Worm (Caenorhabditis elegans) whole organism, L3 larva: ENCODE measurements around the gene Y9C12A.1.

Experiments
- ZK546.5 ChIP-seq: sonication (generic microtip); optimal IDR thresholded peaks from 2 replicates; lab custom pipeline; 2017; ENCODE audit warnings: missing biosample characterization, missing genetic modification characterization
- elt-3 ChIP-seq, 3 experiments: fragments of 150-350 bp in 1 of 3; sonication (generic microtip) in 2 of 3; optimal IDR thresholded peaks; 2 replicates in 2 of 3; 4 replicates in 1 of 3; lab custom pipeline; 2014 to 2017; ENCODE audit warnings: missing biosample characterization in 3 of 3, missing genetic modification characterization in 3 of 3
- fkh-10 ChIP-seq: sonication (generic microtip); optimal IDR thresholded peaks from 2 replicates; lab custom pipeline; 2017; ENCODE audit warnings: missing biosample characterization, missing genetic modification reagents, missing genetic modification characterization
- lin-39 ChIP-seq: fragments of 150-350 bp; optimal IDR thresholded peaks from 2 replicates; lab custom pipeline; 2018; ENCODE audit warnings: missing biosample characterization, missing genetic modification reagents, missing genetic modification characterization
- lsy-12 ChIP-seq: sonication (generic microtip); optimal IDR thresholded peaks from 2 replicates; lab custom pipeline; 2016; ENCODE audit warnings: mild to moderate bottlenecking, missing genetic modification characterization, missing compliant biosample characterization
- mml-1 ChIP-seq: fragments of 150-350 bp; sonication (generic microtip); optimal IDR thresholded peaks from 3 replicates; lab custom pipeline; 2014; ENCODE audit warnings: missing biosample characterization, missing genetic modification characterization
- snpc-4 ChIP-seq: fragments of 150-350 bp; optimal IDR thresholded peaks from 2 replicates; lab custom pipeline; 2014; ENCODE audit warnings: missing biosample characterization, missing genetic modification characterization
- tbx-2 ChIP-seq: sonication (generic microtip); optimal IDR thresholded peaks from 2 replicates; lab custom pipeline; 2016; ENCODE audit warnings: mild to moderate bottlenecking, missing genetic modification characterization, missing compliant biosample characterization

ce11 chrX:696253-696652 lies 13.7 kb upstream of the Y9C12A.1 start:
- no peak for TF ChIP-seq elt-3 (tag; optimal IDR thresholded peaks at IDR 0.05; lab: Kevin White, UChicago)
- no peak for TF ChIP-seq mml-1 (tag; lab: Kevin White, UChicago)
- no peak for TF ChIP-seq tbx-2
- no peak for TF ChIP-seq ZK546.5 (tag; lab: Kevin White, UChicago)
- no peak for TF ChIP-seq lsy-12 (tag; lab: Kevin White, UChicago)
- no peak for TF ChIP-seq fkh-10
- TF ChIP-seq snpc-4 (tag; lab: Kevin White, UChicago) = no peak
- TF ChIP-seq lin-39 (tag; lab: Kevin White, UChicago) = no peak
